Fruit fly (Drosophila melanogaster) whole organism, prepupa: ENCODE data around the gene zye.

Experiments
- CG8119 ChIP-seq: fragments of 200-800 bp; sonication (Bioruptor generic); IDR thresholded peaks from 3 replicates; pipeline ENCODE4 v1.3.6; 2022; ENCODE audit warnings: missing biosample characterization, missing genetic modification characterization
- CG8632 ChIP-seq: fragments of 200-800 bp; sonication (Bioruptor generic); optimal IDR thresholded peaks from 3 replicates; lab custom pipeline; 2016; ENCODE audit warnings: missing biosample characterization, missing genetic modification characterization
- Gug ChIP-seq: fragments of 200-800 bp; sonication (Bioruptor generic); IDR thresholded peaks from 2 replicates; pipeline ENCODE4 v1.3.6; 2022; ENCODE audit warnings: missing biosample characterization, missing genetic modification characterization
- Smox ChIP-seq: fragments of 200-800 bp; sonication (Bioruptor generic); optimal IDR thresholded peaks from 3 replicates; lab custom pipeline; 2016; ENCODE audit warnings: missing biosample characterization, missing genetic modification characterization
- acj6 ChIP-seq: fragments of 200-800 bp; sonication (Bioruptor generic); optimal IDR thresholded peaks from 3 replicates; lab custom pipeline; 2016; ENCODE audit warnings: missing biosample characterization, missing genetic modification characterization
- dsx ChIP-seq: fragments of 200-800 bp; optimal IDR thresholded peaks from 3 replicates; lab custom pipeline; 2019; ENCODE audit warnings: missing biosample characterization, mild to moderate bottlenecking, missing genetic modification characterization, moderate library complexity; ENCODE audit not compliant: poor library complexity, severe bottlenecking
- lz ChIP-seq: fragments of 200-800 bp; sonication (Bioruptor generic); optimal IDR thresholded peaks from 3 replicates; lab custom pipeline; 2016; ENCODE audit warnings: missing biosample characterization, missing genetic modification characterization
- ss ChIP-seq, 2 experiments: fragments of 200-800 bp; sonication (Bioruptor generic); optimal IDR thresholded peaks; 2 replicates in 1 of 2; 3 replicates in 1 of 2; lab custom pipeline; 2017 to 2018; ENCODE audit warnings: mild to moderate bottlenecking in 2 of 2, missing biosample characterization in 2 of 2, missing genetic modification characterization in 2 of 2, moderate library complexity in 1 of 2

DNA sequence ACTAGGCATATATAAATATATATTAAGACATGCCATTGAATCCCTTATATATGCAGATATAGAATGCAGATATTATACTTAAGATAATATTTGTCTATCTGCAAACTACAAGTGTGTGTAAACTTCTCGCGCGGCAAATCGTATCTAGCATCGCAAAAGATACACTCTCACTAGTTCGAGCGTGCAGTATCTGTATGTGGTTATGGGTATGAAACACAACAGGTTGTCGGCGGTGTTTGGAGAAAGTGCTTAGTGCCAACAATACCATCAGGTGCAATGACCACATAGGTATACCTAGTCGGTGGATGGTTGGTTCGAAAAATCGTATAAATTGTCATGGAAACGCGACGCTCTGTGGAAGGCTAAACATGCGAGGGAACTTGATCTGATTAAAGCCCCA, 8.9 kb upstream of the zye start:
- TF ChIP-seq acj6 (GFP tag; lab: Kevin White, UChicago) (no peak), Smox (GFP tag; lab: Kevin White, UChicago) (no peak), ss (GFP tag; optimal IDR thresholded peaks at IDR 0.05; lab: Kevin White, UChicago) (no peak), Gug (GFP tag; lab: Robert Waterston, UW) (no peak), CG8119 (GFP tag; lab: Robert Waterston, UW) (no peak), lz (GFP tag; lab: Kevin White, UChicago) (no peak), CG8632 (no peak), dsx (GFP tag; lab: Kevin White, UChicago) (no peak)
